Worm (Caenorhabditis elegans) whole organism, late embryonic: ENCODE results near the gene pqn-89.
A peak's percentile ranks its signal among the peaks of the same experiment; 100 is the strongest.

ENCODE experiments used
- C08G9.2 ChIP-seq: sonication (generic microtip); optimal IDR thresholded peaks from 2 replicates; lab custom pipeline; 2016; ENCODE audit warnings: mild to moderate bottlenecking, missing genetic modification characterization, moderate library complexity, missing compliant biosample characterization
- K02D7.2 ChIP-seq: sonication (generic microtip); optimal IDR thresholded peaks from 2 replicates; lab custom pipeline; 2017; ENCODE audit warnings: mild to moderate bottlenecking, missing genetic modification characterization, missing compliant biosample characterization
- K09A11.1 ChIP-seq: sonication (generic microtip); optimal IDR thresholded peaks from 2 replicates; lab custom pipeline; 2017; ENCODE audit warnings: antibody characterized with exemption, mild to moderate bottlenecking, missing genetic modification characterization, missing compliant biosample characterization; ENCODE audit not compliant: insufficient read depth
- Y22D7AL.16 ChIP-seq: sonication (generic microtip); optimal IDR thresholded peaks from 2 replicates; lab custom pipeline; 2016; ENCODE audit warnings: missing genetic modification characterization, missing compliant biosample characterization
- ahr-1 ChIP-seq: sonication (generic microtip); optimal IDR thresholded peaks from 2 replicates; lab custom pipeline; 2016; ENCODE audit warnings: missing genetic modification characterization, missing compliant biosample characterization
- ama-1 ChIP-seq: fragments of 150-350 bp; optimal IDR thresholded peaks from 2 replicates; lab custom pipeline; 2014
- ceh-14 ChIP-seq: sonication (generic microtip); optimal IDR thresholded peaks from 2 replicates; lab custom pipeline; 2016; ENCODE audit warnings: missing genotype, missing genetic modification characterization, missing compliant biosample characterization
- ceh-18 ChIP-seq: sonication (generic microtip); optimal IDR thresholded peaks from 2 replicates; lab custom pipeline; 2016; ENCODE audit warnings: missing genetic modification characterization, missing compliant biosample characterization
- ceh-19 ChIP-seq: fragments of 200-800 bp; sonication (Bioruptor generic); optimal IDR thresholded peaks from 2 replicates; lab custom pipeline; 2018; ENCODE audit warnings: mild to moderate bottlenecking, missing genetic modification characterization, missing compliant biosample characterization
- ceh-30 ChIP-seq: fragments of 150-350 bp; optimal IDR thresholded peaks from 2 replicates; lab custom pipeline; 2014; ENCODE audit warnings: missing biosample characterization, missing genetic modification characterization
- ceh-31 ChIP-seq: sonication (generic microtip); optimal IDR thresholded peaks from 2 replicates; lab custom pipeline; 2016; ENCODE audit warnings: missing genetic modification characterization, missing compliant biosample characterization
- ceh-45 ChIP-seq: fragments of 200-800 bp; sonication (Bioruptor generic); IDR thresholded peaks from 2 replicates; pipeline ENCODE4 v1.3.6; 2022; ENCODE audit warnings: missing genetic modification reagents, missing genetic modification characterization, missing compliant biosample characterization
- ceh-48 ChIP-seq: sonication (generic microtip); optimal IDR thresholded peaks from 2 replicates; lab custom pipeline; 2016; ENCODE audit warnings: missing genetic modification characterization, inconsistent platforms, missing compliant biosample characterization
- ceh-9 ChIP-seq: sonication (generic microtip); optimal IDR thresholded peaks from 2 replicates; lab custom pipeline; 2016; ENCODE audit warnings: mild to moderate bottlenecking, missing genetic modification characterization, inconsistent platforms, missing compliant biosample characterization
- dve-1 ChIP-seq: sonication (generic microtip); optimal IDR thresholded peaks from 2 replicates; lab custom pipeline; 2017; ENCODE audit warnings: antibody characterized with exemption, mild to moderate bottlenecking, missing genetic modification characterization, missing compliant biosample characterization
- elt-2 ChIP-seq: sonication (generic microtip); optimal IDR thresholded peaks from 2 replicates; lab custom pipeline; 2016; ENCODE audit warnings: missing genetic modification reagents, missing genetic modification characterization, missing compliant biosample characterization
- elt-4 ChIP-seq: sonication (generic microtip); optimal IDR thresholded peaks from 2 replicates; lab custom pipeline; 2016; ENCODE audit warnings: missing genetic modification characterization, missing compliant biosample characterization
- eyg-1 ChIP-seq: sonication (generic microtip); optimal IDR thresholded peaks from 2 replicates; lab custom pipeline; 2016; ENCODE audit warnings: missing genotype, missing genetic modification characterization, missing compliant biosample characterization
- fax-1 ChIP-seq: sonication (generic microtip); optimal IDR thresholded peaks from 2 replicates; lab custom pipeline; 2016; ENCODE audit warnings: missing genotype, missing genetic modification characterization, missing compliant biosample characterization
- gmeb-2 ChIP-seq: sonication (generic microtip); optimal IDR thresholded peaks from 2 replicates; lab custom pipeline; 2016; ENCODE audit warnings: missing genetic modification characterization, inconsistent platforms, missing compliant biosample characterization
- hlh-13 ChIP-seq: fragments of 200-800 bp; sonication (Bioruptor generic); optimal IDR thresholded peaks from 2 replicates; lab custom pipeline; 2018; ENCODE audit warnings: mild to moderate bottlenecking, missing genetic modification characterization, missing compliant biosample characterization
- hlh-15 ChIP-seq: sonication (generic microtip); optimal IDR thresholded peaks from 2 replicates; lab custom pipeline; 2016; ENCODE audit warnings: missing genetic modification characterization, missing compliant biosample characterization
- hlh-30 ChIP-seq: sonication (generic microtip); optimal IDR thresholded peaks from 2 replicates; lab custom pipeline; 2017; ENCODE audit warnings: antibody characterized with exemption, missing genetic modification characterization, missing compliant biosample characterization; ENCODE audit not compliant: insufficient read depth
- hlh-8 ChIP-seq: sonication (generic microtip); optimal IDR thresholded peaks from 2 replicates; lab custom pipeline; 2016; ENCODE audit warnings: missing genotype, missing genetic modification characterization, missing compliant biosample characterization
- lin-11 ChIP-seq: fragments of 200-800 bp; sonication (Bioruptor generic); optimal IDR thresholded peaks from 2 replicates; lab custom pipeline; 2018; ENCODE audit warnings: mild to moderate bottlenecking, missing genetic modification characterization, missing compliant biosample characterization
- madf-2 ChIP-seq: sonication (generic microtip); optimal IDR thresholded peaks from 2 replicates; lab custom pipeline; 2017; ENCODE audit warnings: missing genetic modification characterization, missing compliant biosample characterization
- mec-3 ChIP-seq: sonication (generic microtip); optimal IDR thresholded peaks from 2 replicates; lab custom pipeline; 2016; ENCODE audit warnings: borderline replicate concordance, missing genetic modification characterization, missing compliant biosample characterization
- nhr-11 ChIP-seq: fragments of 150-350 bp; optimal IDR thresholded peaks from 2 replicates; lab custom pipeline; 2014; ENCODE audit warnings: missing biosample characterization, missing genetic modification characterization
- npax-4 ChIP-seq: sonication (generic microtip); optimal IDR thresholded peaks from 2 replicates; lab custom pipeline; 2016; ENCODE audit warnings: missing genetic modification characterization, missing compliant biosample characterization
- odd-2 ChIP-seq: sonication (generic microtip); optimal IDR thresholded peaks from 2 replicates; lab custom pipeline; 2017; ENCODE audit warnings: antibody characterized with exemption, mild to moderate bottlenecking, missing genetic modification characterization, missing compliant biosample characterization
- pag-3 ChIP-seq: sonication (generic microtip); optimal IDR thresholded peaks from 2 replicates; lab custom pipeline; 2016; ENCODE audit warnings: missing compliant biosample characterization, missing genetic modification characterization, borderline replicate concordance
- pat-9 ChIP-seq: fragments of 200-800 bp; sonication (Bioruptor generic); optimal IDR thresholded peaks from 2 replicates; lab custom pipeline; 2018; ENCODE audit warnings: mild to moderate bottlenecking, missing genetic modification characterization, moderate library complexity, missing compliant biosample characterization
- pax-1 ChIP-seq: fragments of 150-350 bp; optimal IDR thresholded peaks from 2 replicates; lab custom pipeline; 2014; ENCODE audit warnings: missing biosample characterization, missing genetic modification characterization
- sox-2 ChIP-seq: fragments of 200-800 bp; sonication (Bioruptor generic); IDR thresholded peaks from 2 replicates; pipeline ENCODE4 v1.3.6; 2022; ENCODE audit warnings: missing genetic modification reagents, missing genetic modification characterization, missing compliant biosample characterization
- syd-9 ChIP-seq: sonication (generic microtip); optimal IDR thresholded peaks from 2 replicates; lab custom pipeline; 2016; ENCODE audit warnings: mild to moderate bottlenecking, missing genetic modification characterization, moderate library complexity, missing compliant biosample characterization
- unc-3 ChIP-seq, 2 experiments: fragments of 200-800 bp in 1 of 2; sonication (Bioruptor generic) in 1 of 2; sonication (generic microtip) in 1 of 2; conservative IDR thresholded peaks in 1 of 2; optimal IDR thresholded peaks in 1 of 2; 2 replicates each; pipeline versions ENCODE4 v1.3.6 to Lab custom; 2016 to 2022; ENCODE audit warnings: missing compliant biosample characterization in 2 of 2, missing genetic modification characterization in 2 of 2, missing genetic modification reagents in 1 of 2
- unc-42 ChIP-seq: sonication (generic microtip); optimal IDR thresholded peaks from 2 replicates; lab custom pipeline; 2016; ENCODE audit warnings: missing genotype, missing genetic modification characterization, missing compliant biosample characterization
- unc-55 ChIP-seq: sonication (generic microtip); optimal IDR thresholded peaks from 2 replicates; lab custom pipeline; 2017; ENCODE audit warnings: missing biosample characterization, missing genetic modification reagents, missing genetic modification characterization
- ztf-16 ChIP-seq: sonication (generic microtip); optimal IDR thresholded peaks from 2 replicates; lab custom pipeline; 2017; ENCODE audit warnings: missing genetic modification characterization, missing compliant biosample characterization

pqn-89 gene

ce11 chrIV:6493299-6493698 lies 13.2 kb upstream of the pqn-89 start, which contains the start of gene Y73B6BL.44:
Gene Y73B6BL.44 (plus strand): TSS chrIV:6493599.
- TF ChIP-seq ceh-9 (tag; lab: Kevin White, UChicago) (no peak), elt-4 (tag; lab: Kevin White, UChicago) (no peak), hlh-8 (tag; lab: Kevin White, UChicago) (no peak), eyg-1 (tag; lab: Kevin White, UChicago) (no peak), C08G9.2 (tag; lab: Kevin White, UChicago) (no peak), nhr-11 (tag; lab: Kevin White, UChicago) (no peak), hlh-15 (tag; lab: Kevin White, UChicago) (no peak), unc-3 (GFP tag; conservative IDR thresholded peaks at IDR 0.05; lab: Robert Waterston, UW) (no peak), unc-3 (tag; optimal IDR thresholded peaks at IDR 0.05; lab: Kevin White, UChicago) (no peak), mec-3 (tag; lab: Kevin White, UChicago) (no peak), ceh-14 (tag; lab: Kevin White, UChicago) (no peak), ama-1 (no peak), ahr-1 (no peak), hlh-30 (tag; lab: Kevin White, UChicago) (no peak), ztf-16 (tag; lab: Kevin White, UChicago) (no peak)

- TF ChIP-seq Y22D7AL.16 (tag; lab: Kevin White, UChicago) (no peak), K02D7.2 (tag; lab: Kevin White, UChicago) (no peak), syd-9 (no peak), unc-55 (no peak), pax-1 (no peak), hlh-13 (GFP tag; lab: Kevin White, UChicago) (no peak), ceh-31 (no peak), pag-3 (no peak), sox-2 (GFP tag; lab: Robert Waterston, UW) (no peak), npax-4 (tag; lab: Kevin White, UChicago) (no peak), gmeb-2 (tag; lab: Kevin White, UChicago) (no peak), K09A11.1 (no peak), ceh-19 (GFP tag; lab: Kevin White, UChicago) (no peak), lin-11 (tag; lab: Kevin White, UChicago) (no peak), pat-9 (no peak), mec-3 (tag; lab: Kevin White, UChicago) (no peak), ceh-9 (tag; lab: Kevin White, UChicago) (no peak), odd-2 (tag; lab: Kevin White, UChicago) (no peak), madf-2 (tag; lab: Kevin White, UChicago) (no peak), hlh-30 (tag; lab: Kevin White, UChicago) (no peak)
Observed at ce11 chrIV:6496103-6496502, 10.4 kb upstream of the pqn-89 start.

- TF ChIP-seq ceh-48 (tag; lab: Kevin White, UChicago) (no peak), fax-1 (no peak)
Observed at ce11 chrIV:6500433-6500832, 6.1 kb upstream of the pqn-89 start.

- peak; percentile 44 for TF ChIP-seq dve-1 (tag; lab: Kevin White, UChicago)
- TF ChIP-seq ceh-30 (tag; lab: Kevin White, UChicago): no peak
- TF ChIP-seq hlh-30 (tag; lab: Kevin White, UChicago): peak; percentile 39
- TF ChIP-seq ceh-45: no peak
- TF ChIP-seq elt-2 (tag; lab: Kevin White, UChicago): no peak
- peak; percentile 27 for TF ChIP-seq ceh-18
- no peak for TF ChIP-seq unc-42 (tag; lab: Kevin White, UChicago)
- TF ChIP-seq, all 69 proteins: peak for 3
Observed at ce11 chrIV:6500843-6501242, 5.7 kb upstream of the pqn-89 start.
